Worm (Caenorhabditis elegans) whole organism, L1 larva: ENCODE data around the gene htz-1.

Experiments used
- alr-1 ChIP-seq: fragments of 200-800 bp; sonication (Bioruptor generic); optimal IDR thresholded peaks from 2 replicates; lab custom pipeline; 2018; ENCODE audit warnings: borderline replicate concordance, mild to moderate bottlenecking, missing genetic modification characterization, missing compliant biosample characterization
- aly-2 ChIP-seq: fragments of 150-350 bp; optimal IDR thresholded peaks from 2 replicates; lab custom pipeline; 2014; ENCODE audit warnings: missing biosample characterization, missing genetic modification characterization
- ama-1 ChIP-seq: fragments of 150-350 bp; optimal IDR thresholded peaks from 2 replicates; lab custom pipeline; 2014
- ces-1 ChIP-seq: fragments of 150-350 bp; optimal IDR thresholded peaks from 2 replicates; lab custom pipeline; 2014; ENCODE audit warnings: missing biosample characterization, missing genetic modification reagents, missing genetic modification characterization
- fos-1 ChIP-seq: fragments of 150-350 bp; optimal IDR thresholded peaks from 2 replicates; lab custom pipeline; 2014; ENCODE audit warnings: missing biosample characterization, missing genetic modification characterization
- grh-1 ChIP-seq: fragments of 200-800 bp; sonication (Bioruptor generic); IDR thresholded peaks from 2 replicates; pipeline ENCODE4 v1.3.6; 2022; ENCODE audit warnings: missing genetic modification reagents, missing genetic modification characterization, missing compliant biosample characterization
- lin-35 ChIP-seq, 2 experiments: fragments of 150-350 bp; optimal IDR thresholded peaks; 2 replicates each; lab custom pipeline; 2014; ENCODE audit warnings: missing biosample characterization in 2 of 2, missing genetic modification characterization in 2 of 2, missing genetic modification reagents in 2 of 2
- mep-1 ChIP-seq: fragments of 150-350 bp; optimal IDR thresholded peaks from 2 replicates; lab custom pipeline; 2014; ENCODE audit warnings: missing biosample characterization, missing genetic modification characterization
- pqm-1 ChIP-seq: sonication (generic microtip); optimal IDR thresholded peaks from 3 replicates; lab custom pipeline; 2017; ENCODE audit warnings: missing biosample characterization, missing genetic modification characterization
- unc-62 ChIP-seq: fragments of 150-350 bp; optimal IDR thresholded peaks from 2 replicates; lab custom pipeline; 2014; ENCODE audit warnings: missing biosample characterization, missing genetic modification reagents, missing genetic modification characterization

ce11 chrIV:4447367-4447766 lies 1.4 kb downstream of the htz-1 start:
- TF ChIP-seq aly-2 (tag; lab: Kevin White, UChicago): no peak
- TF ChIP-seq unc-62 (GFP tag; lab: Kevin White, UChicago): no peak
- TF ChIP-seq grh-1 (GFP tag; lab: Robert Waterston, UW): no peak
- no peak for TF ChIP-seq alr-1 (tag; lab: Kevin White, UChicago)
- TF ChIP-seq lin-35 (GFP tag; optimal IDR thresholded peaks at IDR 0.05; lab: Kevin White, UChicago): no peak
- TF ChIP-seq pqm-1: no peak
- TF ChIP-seq ama-1 (lab: Kevin White, UChicago): no peak
- TF ChIP-seq mep-1: no peak
- no peak for TF ChIP-seq ces-1 (GFP tag; lab: Kevin White, UChicago)
- no peak for TF ChIP-seq fos-1
